Worm (Caenorhabditis elegans): ENCODE data around the gene DH11.5.

DNA sequence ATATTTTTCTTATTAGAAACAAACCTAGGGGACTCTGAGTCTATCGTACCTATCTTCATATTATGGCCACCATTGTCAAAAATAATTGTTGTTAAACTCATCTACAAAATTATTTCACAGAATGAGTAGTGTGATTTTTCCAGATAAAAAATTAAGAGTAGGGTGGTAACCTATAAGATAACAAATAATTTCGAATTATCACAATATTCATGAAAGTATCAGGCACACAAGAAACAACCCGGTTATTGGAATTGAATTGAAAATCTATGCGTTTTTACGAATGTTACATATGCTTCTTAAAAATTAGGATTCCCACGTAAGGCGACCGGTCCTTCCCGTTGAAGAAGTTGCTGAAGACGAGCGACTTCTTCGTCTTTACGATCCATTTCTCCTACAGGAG lies 60.8 kb downstream of the DH11.5 start, which contains the start of gene arp-6:
- TF ChIP-seq ref-2 (tag; optimal IDR thresholded peaks at IDR 0.05) (no peak), fkh-10 (GFP tag; optimal IDR thresholded peaks at IDR 0.05) (no peak)

All from whole organism, late embryonic.